Worm (Caenorhabditis elegans) whole organism, late embryonic: ENCODE measurements around the gene nduf-9.

ENCODE experiments used
- C08G9.2 ChIP-seq: sonication (generic microtip); optimal IDR thresholded peaks from 2 replicates; lab custom pipeline; 2016; ENCODE audit warnings: mild to moderate bottlenecking, missing genetic modification characterization, moderate library complexity, missing compliant biosample characterization
- C38D4.7 ChIP-seq: fragments of 200-800 bp; sonication (Bioruptor generic); optimal IDR thresholded peaks from 2 replicates; lab custom pipeline; 2018; ENCODE audit warnings: mild to moderate bottlenecking, missing genetic modification characterization, moderate library complexity, missing compliant biosample characterization
- K09A11.1 ChIP-seq: sonication (generic microtip); optimal IDR thresholded peaks from 2 replicates; lab custom pipeline; 2017; ENCODE audit warnings: antibody characterized with exemption, mild to moderate bottlenecking, missing genetic modification characterization, missing compliant biosample characterization; ENCODE audit not compliant: insufficient read depth
- Y22D7AL.16 ChIP-seq: sonication (generic microtip); optimal IDR thresholded peaks from 2 replicates; lab custom pipeline; 2016; ENCODE audit warnings: missing genetic modification characterization, missing compliant biosample characterization
- ahr-1 ChIP-seq: sonication (generic microtip); optimal IDR thresholded peaks from 2 replicates; lab custom pipeline; 2016; ENCODE audit warnings: missing genetic modification characterization, missing compliant biosample characterization
- ceh-18 ChIP-seq: sonication (generic microtip); optimal IDR thresholded peaks from 2 replicates; lab custom pipeline; 2016; ENCODE audit warnings: missing genetic modification characterization, missing compliant biosample characterization
- ceh-19 ChIP-seq: fragments of 200-800 bp; sonication (Bioruptor generic); optimal IDR thresholded peaks from 2 replicates; lab custom pipeline; 2018; ENCODE audit warnings: mild to moderate bottlenecking, missing genetic modification characterization, missing compliant biosample characterization
- ceh-22 ChIP-seq: sonication (generic microtip); optimal IDR thresholded peaks from 2 replicates; lab custom pipeline; 2017; ENCODE audit warnings: missing biosample characterization, missing genetic modification characterization
- ceh-30 ChIP-seq: fragments of 150-350 bp; optimal IDR thresholded peaks from 2 replicates; lab custom pipeline; 2014; ENCODE audit warnings: missing biosample characterization, missing genetic modification characterization
- ceh-31 ChIP-seq: sonication (generic microtip); optimal IDR thresholded peaks from 2 replicates; lab custom pipeline; 2016; ENCODE audit warnings: missing genetic modification characterization, missing compliant biosample characterization
- ceh-34 ChIP-seq: sonication (generic microtip); optimal IDR thresholded peaks from 2 replicates; lab custom pipeline; 2016; ENCODE audit warnings: mild to moderate bottlenecking, missing genetic modification characterization, missing compliant biosample characterization
- ceh-45 ChIP-seq: fragments of 200-800 bp; sonication (Bioruptor generic); IDR thresholded peaks from 2 replicates; pipeline ENCODE4 v1.3.6; 2022; ENCODE audit warnings: missing genetic modification reagents, missing genetic modification characterization, missing compliant biosample characterization
- ceh-48 ChIP-seq: sonication (generic microtip); optimal IDR thresholded peaks from 2 replicates; lab custom pipeline; 2016; ENCODE audit warnings: missing genetic modification characterization, inconsistent platforms, missing compliant biosample characterization
- ceh-6 ChIP-seq: fragments of 200-800 bp; sonication (Bioruptor generic); optimal IDR thresholded peaks from 2 replicates; lab custom pipeline; 2018; ENCODE audit warnings: mild to moderate bottlenecking, missing genetic modification characterization, missing compliant biosample characterization
- ceh-9 ChIP-seq: sonication (generic microtip); optimal IDR thresholded peaks from 2 replicates; lab custom pipeline; 2016; ENCODE audit warnings: mild to moderate bottlenecking, missing genetic modification characterization, inconsistent platforms, missing compliant biosample characterization
- che-1 ChIP-seq: sonication (generic microtip); optimal IDR thresholded peaks from 2 replicates; lab custom pipeline; 2016; ENCODE audit warnings: mild to moderate bottlenecking, missing genetic modification characterization, missing compliant biosample characterization
- dmd-4 ChIP-seq: sonication (generic microtip); optimal IDR thresholded peaks from 2 replicates; lab custom pipeline; 2016; ENCODE audit warnings: borderline replicate concordance, missing genetic modification characterization, missing compliant biosample characterization
- dve-1 ChIP-seq: sonication (generic microtip); optimal IDR thresholded peaks from 2 replicates; lab custom pipeline; 2017; ENCODE audit warnings: antibody characterized with exemption, mild to moderate bottlenecking, missing genetic modification characterization, missing compliant biosample characterization
- elt-2 ChIP-seq: sonication (generic microtip); optimal IDR thresholded peaks from 2 replicates; lab custom pipeline; 2016; ENCODE audit warnings: missing genetic modification reagents, missing genetic modification characterization, missing compliant biosample characterization
- fax-1 ChIP-seq: sonication (generic microtip); optimal IDR thresholded peaks from 2 replicates; lab custom pipeline; 2016; ENCODE audit warnings: missing genotype, missing genetic modification characterization, missing compliant biosample characterization
- fkh-10 ChIP-seq: fragments of 150-350 bp; optimal IDR thresholded peaks from 2 replicates; lab custom pipeline; 2014; ENCODE audit warnings: missing biosample characterization, missing genetic modification reagents, missing genetic modification characterization
- gmeb-2 ChIP-seq: sonication (generic microtip); optimal IDR thresholded peaks from 2 replicates; lab custom pipeline; 2016; ENCODE audit warnings: missing genetic modification characterization, inconsistent platforms, missing compliant biosample characterization
- hlh-13 ChIP-seq: fragments of 200-800 bp; sonication (Bioruptor generic); optimal IDR thresholded peaks from 2 replicates; lab custom pipeline; 2018; ENCODE audit warnings: mild to moderate bottlenecking, missing genetic modification characterization, missing compliant biosample characterization
- hlh-15 ChIP-seq: sonication (generic microtip); optimal IDR thresholded peaks from 2 replicates; lab custom pipeline; 2016; ENCODE audit warnings: missing genetic modification characterization, missing compliant biosample characterization
- lim-6 ChIP-seq: sonication (generic microtip); optimal IDR thresholded peaks from 2 replicates; lab custom pipeline; 2016; ENCODE audit warnings: missing genetic modification characterization, missing compliant biosample characterization
- lin-11 ChIP-seq: fragments of 200-800 bp; sonication (Bioruptor generic); optimal IDR thresholded peaks from 2 replicates; lab custom pipeline; 2018; ENCODE audit warnings: mild to moderate bottlenecking, missing genetic modification characterization, missing compliant biosample characterization
- nhr-232 ChIP-seq: sonication (generic microtip); optimal IDR thresholded peaks from 2 replicates; lab custom pipeline; 2016; ENCODE audit warnings: missing genetic modification characterization, missing compliant biosample characterization
- npax-4 ChIP-seq: sonication (generic microtip); optimal IDR thresholded peaks from 2 replicates; lab custom pipeline; 2016; ENCODE audit warnings: missing genetic modification characterization, missing compliant biosample characterization
- pag-3 ChIP-seq: sonication (generic microtip); optimal IDR thresholded peaks from 2 replicates; lab custom pipeline; 2016; ENCODE audit warnings: missing compliant biosample characterization, missing genetic modification characterization, borderline replicate concordance
- pax-1 ChIP-seq: fragments of 150-350 bp; optimal IDR thresholded peaks from 2 replicates; lab custom pipeline; 2014; ENCODE audit warnings: missing biosample characterization, missing genetic modification characterization
- pqm-1 ChIP-seq: sonication (generic microtip); optimal IDR thresholded peaks from 2 replicates; lab custom pipeline; 2016; ENCODE audit warnings: missing genetic modification characterization, missing compliant biosample characterization
- pros-1 ChIP-seq: fragments of 150-350 bp; optimal IDR thresholded peaks from 2 replicates; lab custom pipeline; 2014; ENCODE audit warnings: missing biosample characterization, missing genetic modification reagents, missing genetic modification characterization
- sdc-2 ChIP-seq: sonication (generic microtip); optimal IDR thresholded peaks from 2 replicates; lab custom pipeline; 2016; ENCODE audit warnings: missing genotype, missing genetic modification characterization, missing compliant biosample characterization
- sox-2 ChIP-seq: fragments of 200-800 bp; sonication (Bioruptor generic); IDR thresholded peaks from 2 replicates; pipeline ENCODE4 v1.3.6; 2022; ENCODE audit warnings: missing genetic modification reagents, missing genetic modification characterization, missing compliant biosample characterization
- sox-4 ChIP-seq: sonication (generic microtip); optimal IDR thresholded peaks from 2 replicates; lab custom pipeline; 2017; ENCODE audit warnings: mild to moderate bottlenecking, missing genetic modification characterization, inconsistent platforms, missing compliant biosample characterization
- tbx-2 ChIP-seq: sonication (generic microtip); optimal IDR thresholded peaks from 2 replicates; lab custom pipeline; 2016; ENCODE audit warnings: missing genetic modification characterization, missing compliant biosample characterization
- ttx-3 ChIP-seq: sonication (generic microtip); optimal IDR thresholded peaks from 2 replicates; lab custom pipeline; 2016; ENCODE audit warnings: missing genetic modification reagents, missing genetic modification characterization, missing compliant biosample characterization
- unc-86 ChIP-seq: sonication (generic microtip); optimal IDR thresholded peaks from 2 replicates; lab custom pipeline; 2016; ENCODE audit warnings: missing genetic modification characterization, missing compliant biosample characterization
- zip-5 ChIP-seq: sonication (generic microtip); optimal IDR thresholded peaks from 2 replicates; lab custom pipeline; 2016; ENCODE audit warnings: missing genetic modification characterization, missing compliant biosample characterization

nduf-9 gene

DNA sequence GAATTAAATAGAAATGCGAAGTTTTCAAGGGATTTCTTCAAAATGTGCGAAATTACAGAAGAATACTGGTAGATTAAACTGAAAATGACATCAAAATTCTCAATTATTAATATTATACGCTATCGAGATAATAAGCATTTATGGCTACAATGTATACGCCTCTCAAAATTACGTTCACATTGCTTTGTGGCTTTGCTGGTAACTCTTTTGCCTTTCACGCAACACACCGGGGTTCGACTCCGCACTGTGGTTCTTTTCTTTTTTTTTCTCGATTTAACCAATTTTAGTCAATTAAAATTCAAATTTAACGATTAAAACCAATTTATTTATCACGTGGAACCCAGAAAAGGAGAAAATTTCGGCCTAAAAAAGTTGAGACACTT, 654 bp upstream of the nduf-9 start:
- TF ChIP-seq ttx-3 (tag; lab: Kevin White, UChicago) (no peak), che-1 (tag; lab: Kevin White, UChicago) (peak; percentile 19), fkh-10 (GFP tag; lab: Kevin White, UChicago) (no peak), C08G9.2 (no peak), lim-6 (no peak), ceh-34 (tag; lab: Kevin White, UChicago) (no peak), Y22D7AL.16 (no peak), unc-86 (tag; lab: Kevin White, UChicago) (peak; percentile 12), ceh-31 (tag; lab: Kevin White, UChicago) (no peak), lin-11 (tag; lab: Kevin White, UChicago) (no peak), gmeb-2 (tag; lab: Kevin White, UChicago) (no peak), C38D4.7 (peak; percentile 33), nhr-232 (tag; lab: Kevin White, UChicago) (no peak), ceh-48 (tag; lab: Kevin White, UChicago) (peak; percentile 15), ceh-6 (no peak), pros-1 (tag; lab: Kevin White, UChicago) (no peak), elt-2 (tag; lab: Kevin White, UChicago) (no peak), sdc-2 (no peak), sox-2 (no peak), sox-4 (tag; lab: Kevin White, UChicago) (no peak), ceh-22 (tag; lab: Kevin White, UChicago) (no peak), hlh-15 (tag; lab: Kevin White, UChicago) (no peak), ceh-19 (no peak), pag-3 (tag; lab: Kevin White, UChicago) (no peak)
- TF ChIP-seq, all 69 proteins: peak for 4

ce11 chrIII:3242379-3242778, 6.0 kb downstream of the nduf-9 start:
- TF ChIP-seq gmeb-2 (tag; lab: Kevin White, UChicago) = no peak
- TF ChIP-seq dve-1 (tag; lab: Kevin White, UChicago) = no peak
- peak; percentile 41 for TF ChIP-seq ceh-48 (tag; lab: Kevin White, UChicago)
- no peak for TF ChIP-seq che-1 (tag; lab: Kevin White, UChicago)
- TF ChIP-seq, all 69 proteins: peak for 1

DNA sequence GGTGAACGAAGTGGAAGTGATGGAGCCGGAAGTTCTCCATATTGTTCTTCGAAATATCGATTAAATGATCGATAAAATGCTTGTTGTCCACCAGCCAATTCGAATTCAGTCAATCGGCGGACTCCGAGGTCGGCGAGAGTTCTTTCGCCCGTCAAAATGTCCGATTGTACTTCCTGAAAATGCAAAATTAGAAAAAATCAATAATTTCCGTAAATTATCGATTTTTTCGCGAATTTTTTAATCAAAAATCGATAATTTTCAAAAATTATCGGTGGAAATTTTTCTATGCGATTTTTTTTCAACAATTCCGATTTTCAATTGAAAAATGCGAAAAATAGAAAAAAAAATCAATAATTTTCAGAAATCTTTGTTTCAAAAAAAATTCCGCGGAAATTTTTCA, 6.4 kb downstream of the nduf-9 start:
- TF ChIP-seq ceh-9 (tag; lab: Kevin White, UChicago) (no peak), elt-2 (tag; lab: Kevin White, UChicago) (no peak), pqm-1 (tag; lab: Kevin White, UChicago) (no peak), ceh-30 (tag; lab: Kevin White, UChicago) (no peak), ttx-3 (tag; lab: Kevin White, UChicago) (no peak), K09A11.1 (tag; lab: Kevin White, UChicago) (no peak), unc-86 (tag; lab: Kevin White, UChicago) (no peak), pax-1 (no peak), fkh-10 (GFP tag; lab: Kevin White, UChicago) (no peak), lin-11 (tag; lab: Kevin White, UChicago) (no peak), hlh-15 (tag; lab: Kevin White, UChicago) (no peak), tbx-2 (no peak), zip-5 (tag; lab: Kevin White, UChicago) (no peak), fax-1 (tag; lab: Kevin White, UChicago) (no peak), ceh-45 (no peak), ceh-18 (no peak), npax-4 (no peak), ceh-22 (tag; lab: Kevin White, UChicago) (no peak), ceh-19 (no peak), dmd-4 (tag; lab: Kevin White, UChicago) (no peak)
- TF ChIP-seq, all 69 proteins: peak for 0

ce11 chrIII:3241361-3241760, 7.0 kb downstream of the nduf-9 start:
- no peak for TF ChIP-seq sox-4 (tag; lab: Kevin White, UChicago)
- TF ChIP-seq hlh-13 (GFP tag; lab: Kevin White, UChicago) = no peak
- no peak for TF ChIP-seq ahr-1
- peak; percentile 18 for TF ChIP-seq ceh-48 (tag; lab: Kevin White, UChicago)
- no peak for TF ChIP-seq npax-4
